Worm (Caenorhabditis elegans): Measurements from ENCODE around the gene mct-3.

Gene mct-3

DNA sequence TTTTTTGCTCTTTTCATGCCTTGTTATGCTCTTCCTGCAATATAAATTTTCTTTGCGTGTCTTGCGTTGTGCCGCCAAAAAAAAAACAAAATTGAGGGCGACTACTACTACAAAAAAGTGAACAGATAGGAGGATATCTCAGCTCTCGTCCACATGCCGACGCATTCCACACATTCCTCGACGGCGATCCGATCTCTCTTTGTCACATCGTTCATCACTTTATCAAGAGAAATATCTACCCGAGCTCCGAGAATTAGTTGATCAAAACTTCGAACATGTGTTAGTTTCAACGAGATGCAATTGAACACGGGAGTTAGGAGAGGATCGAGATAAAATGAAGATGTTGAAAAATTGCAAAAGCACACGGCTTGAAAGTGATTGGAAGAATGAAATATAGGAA lies 18.4 kb downstream of the mct-3 start:
- no peak for TF ChIP-seq flt-1 (GFP tag; IDR thresholded peaks at IDR 0.05)
- TF ChIP-seq cog-1 (tag; optimal IDR thresholded peaks at IDR 0.05) = no peak
- no peak for TF ChIP-seq klf-2 (GFP tag; conservative IDR thresholded peaks at IDR 0.05)
- no peak for TF ChIP-seq ztf-23 (GFP tag; IDR thresholded peaks at IDR 0.05)
- TF ChIP-seq tab-1 (GFP tag; IDR thresholded peaks at IDR 0.05) = no peak
- TF ChIP-seq ztf-29 (GFP tag; IDR thresholded peaks at IDR 0.05) = no peak
- TF ChIP-seq med-1 (GFP tag; optimal IDR thresholded peaks at IDR 0.05; ENCODE audit: insufficient read depth) = no peak
- TF ChIP-seq T22C8.4 (GFP tag; IDR thresholded peaks at IDR 0.05) = no peak
- TF ChIP-seq ref-1 (GFP tag; conservative IDR thresholded peaks at IDR 0.05) = no peak

DNA sequence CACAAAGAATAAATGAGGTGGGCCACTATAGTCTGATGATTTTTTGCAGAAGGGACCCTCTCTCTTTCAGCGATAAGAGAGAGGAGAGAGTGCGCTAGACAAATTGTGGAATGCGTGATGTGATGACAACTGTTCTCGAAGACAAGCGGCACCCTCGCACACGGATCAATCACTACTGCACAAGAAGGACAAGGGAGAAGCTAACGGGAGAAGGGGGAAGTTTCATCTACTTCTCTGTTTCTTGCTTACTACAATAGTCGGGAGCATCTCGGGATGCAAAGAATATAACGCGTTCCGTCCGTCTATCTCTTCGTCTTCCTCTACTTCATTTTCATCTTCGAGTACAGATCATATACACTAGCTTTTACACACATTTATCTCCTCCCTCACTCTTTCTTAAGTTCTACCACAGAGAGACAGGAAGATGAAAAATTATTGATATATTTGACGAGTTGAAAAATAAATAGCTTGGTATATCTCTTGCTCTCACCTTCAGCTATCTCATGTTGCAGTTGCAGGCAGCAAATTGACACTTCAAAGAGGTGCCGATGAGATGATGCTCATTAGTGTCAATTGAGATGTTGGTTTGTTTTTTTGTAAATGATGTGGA lies 20.7 kb downstream of the mct-3 start:
- TF ChIP-seq ref-1 (GFP tag; conservative IDR thresholded peaks at IDR 0.05) (no peak), med-1 (GFP tag; optimal IDR thresholded peaks at IDR 0.05; ENCODE audit: insufficient read depth) (no peak), cog-1 (tag; optimal IDR thresholded peaks at IDR 0.05) (no peak)

DNA sequence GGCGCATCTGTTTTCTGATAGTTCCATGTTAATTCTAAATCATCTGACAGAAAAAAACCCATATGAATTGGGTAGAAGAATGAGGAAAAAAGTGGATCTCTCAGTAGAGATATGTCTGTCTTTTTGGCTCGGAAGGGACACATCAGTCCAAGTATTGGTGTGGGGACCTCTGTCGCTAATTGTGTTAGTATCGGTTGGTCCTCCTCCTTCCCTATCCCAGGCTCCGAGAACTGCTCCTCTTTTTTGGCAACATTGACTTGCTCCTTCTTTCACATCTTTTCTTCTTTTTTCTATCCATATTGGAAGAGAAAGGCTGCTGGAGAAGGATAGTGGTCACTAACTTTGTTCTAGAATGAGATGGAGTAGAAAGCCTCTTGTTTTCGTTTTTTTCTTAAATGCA lies 23.2 kb downstream of the mct-3 start:
- TF ChIP-seq cog-1 (tag; optimal IDR thresholded peaks at IDR 0.05) (no peak), ref-1 (GFP tag; conservative IDR thresholded peaks at IDR 0.05) (no peak), ztf-23 (GFP tag; IDR thresholded peaks at IDR 0.05) (no peak), T22C8.4 (GFP tag; IDR thresholded peaks at IDR 0.05) (no peak), flt-1 (GFP tag; IDR thresholded peaks at IDR 0.05) (no peak), tab-1 (GFP tag; IDR thresholded peaks at IDR 0.05) (no peak), klf-2 (GFP tag; conservative IDR thresholded peaks at IDR 0.05) (no peak)

DNA sequence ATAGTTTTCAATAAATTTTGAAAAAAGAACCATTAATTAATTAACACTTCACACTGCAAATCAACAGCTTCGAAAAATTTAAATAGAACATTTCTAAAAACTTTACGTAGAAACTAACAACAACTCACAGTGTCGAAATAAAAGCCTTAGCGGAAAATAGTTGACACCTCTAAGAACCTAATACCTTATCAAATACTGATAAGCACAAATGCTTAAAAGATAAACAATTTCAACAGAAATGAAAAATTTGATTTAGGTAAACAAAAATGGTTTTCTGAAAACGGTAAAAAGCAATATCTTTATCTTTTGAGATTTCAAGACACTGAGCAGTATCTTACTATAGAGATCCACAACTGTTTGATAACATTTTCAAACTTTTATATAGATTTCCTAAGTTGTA lies 24.2 kb downstream of the mct-3 start:
- no peak for TF ChIP-seq ref-1 (GFP tag; conservative IDR thresholded peaks at IDR 0.05)

DNA sequence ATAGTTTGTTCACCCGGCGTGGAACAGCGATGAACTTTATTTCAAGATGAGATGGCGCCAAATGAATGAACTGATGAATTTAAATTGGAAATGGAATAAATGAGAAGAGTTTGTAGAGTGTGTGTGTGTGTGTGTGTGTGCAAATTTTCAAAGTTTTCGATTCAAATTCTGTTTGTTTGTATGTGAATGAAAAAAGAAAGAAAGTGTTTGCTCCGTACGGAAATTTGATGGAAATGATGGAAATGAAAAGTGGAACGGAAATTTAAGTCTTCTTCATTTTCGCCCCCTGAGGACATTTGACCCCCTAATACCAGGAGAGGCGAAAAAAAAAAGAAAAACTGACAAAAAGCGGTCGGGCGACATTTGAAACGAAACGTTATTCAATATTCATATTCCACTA lies 25.4 kb downstream of the mct-3 start:
- TF ChIP-seq flt-1 (GFP tag; IDR thresholded peaks at IDR 0.05) = no peak
- TF ChIP-seq ztf-29 (GFP tag; IDR thresholded peaks at IDR 0.05) = no peak
- no peak for TF ChIP-seq ztf-23 (GFP tag; IDR thresholded peaks at IDR 0.05)
- no peak for TF ChIP-seq ref-1 (GFP tag; conservative IDR thresholded peaks at IDR 0.05)
- no peak for TF ChIP-seq T22C8.4 (GFP tag; IDR thresholded peaks at IDR 0.05)
- TF ChIP-seq klf-2 (GFP tag; conservative IDR thresholded peaks at IDR 0.05) = no peak
- no peak for TF ChIP-seq med-1 (GFP tag; optimal IDR thresholded peaks at IDR 0.05; ENCODE audit: insufficient read depth)
- TF ChIP-seq cog-1 (tag; optimal IDR thresholded peaks at IDR 0.05) = no peak
- TF ChIP-seq tab-1 (GFP tag; IDR thresholded peaks at IDR 0.05) = no peak

DNA sequence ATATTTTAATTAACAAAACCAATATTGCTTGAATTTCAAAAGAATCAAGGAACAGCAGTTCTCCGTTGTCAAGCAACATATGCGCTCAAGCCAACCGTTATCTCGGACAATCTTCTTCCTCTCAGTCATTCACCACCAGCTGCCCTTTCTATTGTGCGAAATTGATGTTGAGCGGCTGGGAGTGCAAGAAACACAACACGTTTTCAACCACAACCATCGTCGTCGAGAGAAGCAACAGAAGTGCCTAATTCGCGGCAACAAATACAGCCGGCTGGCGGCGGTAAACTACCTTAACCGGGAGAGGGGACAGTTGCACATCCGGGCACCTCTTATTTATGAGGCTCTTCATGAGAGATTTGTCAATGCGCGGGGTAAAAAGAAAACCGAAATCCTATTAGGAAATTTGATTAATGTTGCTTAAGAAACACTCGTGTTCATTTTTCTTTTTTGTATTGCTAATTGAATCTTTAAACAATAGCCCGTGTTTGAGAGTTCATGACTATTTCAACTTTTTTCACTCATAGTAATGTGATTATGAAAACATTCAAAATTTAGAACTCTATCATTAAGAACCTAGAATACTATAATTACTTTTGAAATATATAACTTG lies 29.2 kb downstream of the mct-3 start:
- TF ChIP-seq tab-1 (GFP tag; IDR thresholded peaks at IDR 0.05) (no peak), cog-1 (tag; optimal IDR thresholded peaks at IDR 0.05) (no peak), flt-1 (GFP tag; IDR thresholded peaks at IDR 0.05) (no peak), ref-1 (GFP tag; conservative IDR thresholded peaks at IDR 0.05) (no peak), T22C8.4 (GFP tag; IDR thresholded peaks at IDR 0.05) (no peak), ztf-23 (GFP tag; IDR thresholded peaks at IDR 0.05) (no peak), med-1 (GFP tag; optimal IDR thresholded peaks at IDR 0.05; ENCODE audit: insufficient read depth) (no peak), ztf-29 (GFP tag; IDR thresholded peaks at IDR 0.05) (no peak), klf-2 (GFP tag; conservative IDR thresholded peaks at IDR 0.05) (no peak)

DNA sequence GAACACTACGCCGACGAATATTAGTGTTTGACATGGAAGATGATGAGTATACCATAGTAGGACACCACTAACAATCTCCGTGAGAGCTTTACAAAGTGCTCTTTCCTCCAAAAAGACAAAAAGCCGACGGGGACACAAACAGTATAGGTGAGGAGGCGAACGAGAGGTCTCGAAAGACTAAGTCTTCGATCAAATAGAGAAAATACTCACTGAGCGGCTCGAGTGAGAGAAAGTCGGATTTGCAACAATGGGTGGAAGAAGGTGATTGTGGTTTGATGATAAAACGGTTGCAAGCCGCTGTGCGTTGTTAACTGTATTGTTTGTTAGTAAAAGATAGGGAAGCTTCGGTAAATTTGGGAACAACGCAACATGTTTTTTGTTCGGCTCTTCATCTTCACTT lies 29.9 kb downstream of the mct-3 start, which contains the start of gene hlb-1:
Gene hlb-1, minus strand, starts transcription at position 101 of the 400 bp plus-strand sequence.
- TF ChIP-seq cog-1 (tag; optimal IDR thresholded peaks at IDR 0.05) (no peak), ztf-23 (GFP tag; IDR thresholded peaks at IDR 0.05) (0 out of 2 replicates have a peak, but pooled peaks have one; percentile 23)

DNA sequence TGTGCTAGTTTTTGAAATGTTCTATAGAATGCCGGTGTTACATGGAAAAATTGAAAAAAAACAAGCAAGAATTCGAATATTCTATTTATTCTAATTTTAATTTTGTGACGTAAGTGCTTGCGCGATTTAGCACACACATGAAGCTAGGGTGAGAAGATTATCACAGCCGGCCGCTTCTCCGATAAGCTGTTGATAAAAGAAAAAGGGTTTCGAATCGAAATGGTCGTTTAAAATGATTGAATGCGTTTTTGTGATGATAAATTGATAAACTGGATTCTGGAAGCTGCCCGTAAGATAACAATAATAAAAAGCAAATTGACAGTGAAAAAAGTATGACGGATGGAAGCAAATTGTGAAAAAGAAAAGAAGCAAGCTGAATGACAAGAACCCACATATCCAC lies 31.5 kb downstream of the mct-3 start:
- TF ChIP-seq T22C8.4 (GFP tag; IDR thresholded peaks at IDR 0.05) = no peak
- no peak for TF ChIP-seq ztf-23 (GFP tag; IDR thresholded peaks at IDR 0.05)
- no peak for TF ChIP-seq med-1 (GFP tag; optimal IDR thresholded peaks at IDR 0.05; ENCODE audit: insufficient read depth)
- TF ChIP-seq flt-1 (GFP tag; IDR thresholded peaks at IDR 0.05) = no peak
- no peak for TF ChIP-seq klf-2 (GFP tag; conservative IDR thresholded peaks at IDR 0.05)
- no peak for TF ChIP-seq tab-1 (GFP tag; IDR thresholded peaks at IDR 0.05)
- no peak for TF ChIP-seq cog-1 (tag; optimal IDR thresholded peaks at IDR 0.05)

DNA sequence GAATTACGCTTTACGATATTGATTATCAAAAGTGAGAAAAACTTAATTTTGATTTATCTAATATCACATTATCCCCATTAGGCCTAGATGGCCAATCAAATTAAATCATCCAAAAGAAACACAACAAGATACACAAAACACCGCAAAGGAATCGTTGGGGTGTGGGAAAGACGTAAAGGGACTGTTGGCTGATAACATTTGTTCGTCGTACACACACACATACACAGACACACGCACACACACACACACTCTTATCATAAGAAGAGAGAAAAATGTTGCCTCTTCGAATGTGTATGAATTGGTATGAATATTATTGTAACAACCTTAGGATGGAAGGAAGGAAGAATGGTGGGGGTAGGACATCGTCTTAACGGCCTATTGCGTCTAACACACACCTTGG lies 32.4 kb downstream of the mct-3 start:
- TF ChIP-seq T22C8.4 (GFP tag; IDR thresholded peaks at IDR 0.05) (no peak), tab-1 (GFP tag; IDR thresholded peaks at IDR 0.05) (no peak), klf-2 (GFP tag; conservative IDR thresholded peaks at IDR 0.05) (no peak), cog-1 (tag; optimal IDR thresholded peaks at IDR 0.05) (no peak), ztf-29 (GFP tag; IDR thresholded peaks at IDR 0.05) (no peak), flt-1 (GFP tag; IDR thresholded peaks at IDR 0.05) (no peak), med-1 (GFP tag; optimal IDR thresholded peaks at IDR 0.05; ENCODE audit: insufficient read depth) (no peak), ref-1 (GFP tag; conservative IDR thresholded peaks at IDR 0.05) (no peak), ztf-23 (GFP tag; IDR thresholded peaks at IDR 0.05) (no peak)

DNA sequence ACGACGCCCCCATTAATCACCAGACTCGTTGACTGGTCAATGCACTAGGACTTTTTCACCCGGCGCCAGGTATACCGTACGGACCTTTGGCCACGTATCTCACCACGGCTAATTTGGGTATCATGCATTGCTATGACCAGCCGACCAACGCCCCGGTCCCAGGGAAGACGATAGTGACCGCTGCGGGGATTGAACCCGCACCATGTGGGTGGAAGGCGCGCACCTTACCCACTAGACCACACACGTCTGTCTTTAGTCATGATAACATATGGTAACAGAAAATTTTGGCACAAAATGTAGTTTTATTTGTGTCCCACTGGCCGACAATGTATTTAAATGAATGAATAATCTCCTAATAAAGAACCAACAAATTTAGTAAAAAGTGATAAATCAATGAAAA lies 33.5 kb downstream of the mct-3 start:
- TF ChIP-seq ztf-29 (GFP tag; IDR thresholded peaks at IDR 0.05) (no peak), flt-1 (GFP tag; IDR thresholded peaks at IDR 0.05) (0 out of 2 replicates have a peak, but pooled peaks have one; percentile 33)

DNA sequence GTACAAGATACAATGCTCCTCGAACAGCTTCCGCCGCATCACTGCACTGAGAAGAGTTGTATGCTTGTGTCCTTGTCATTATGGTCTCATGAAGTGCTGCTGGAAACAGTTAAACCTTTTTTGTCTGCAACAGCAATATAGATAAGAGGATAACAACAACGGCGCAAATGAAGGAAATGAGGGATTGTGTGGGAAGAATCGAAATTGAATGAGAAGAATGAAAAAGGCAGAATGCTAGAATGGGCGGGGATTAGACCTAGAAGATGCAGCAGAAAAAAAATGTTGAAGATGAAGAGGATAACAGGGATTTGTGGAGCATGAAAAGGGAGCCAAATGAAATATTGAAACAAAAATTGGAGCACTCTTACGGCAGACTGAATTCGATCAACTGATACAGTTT lies 40.5 kb downstream of the mct-3 start, which contains the start of gene sra-37:
Gene sra-37, minus strand, starts transcription at position 101 of the 400 bp plus-strand sequence.
- no peak for TF ChIP-seq cog-1 (tag; optimal IDR thresholded peaks at IDR 0.05)

Data from whole organism, midembryonic.